Worm (Caenorhabditis elegans): ENCODE measurements around the gene F19H6.5.

DNA sequence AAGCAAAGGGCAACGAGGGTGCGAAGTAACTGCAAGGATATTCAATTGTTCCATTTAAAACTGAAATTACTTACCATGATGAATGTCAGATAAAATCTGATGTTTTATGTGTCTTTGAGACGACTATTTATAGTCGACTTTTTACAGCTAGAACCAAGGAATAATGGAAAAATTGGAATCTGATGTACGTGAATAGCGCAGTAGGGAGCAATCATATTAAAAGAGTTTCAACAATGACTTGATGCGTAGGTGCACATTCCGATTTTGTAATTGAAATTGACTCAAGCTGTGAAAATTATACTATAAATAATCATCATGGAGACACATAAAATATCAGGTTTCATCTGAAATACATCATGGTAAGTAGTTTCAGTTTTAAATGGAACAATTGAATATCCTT lies 21.4 kb downstream of the F19H6.5 start, which contains the start of the genes nspc-9 and nspc-10:
- TF ChIP-seq ama-1 (optimal IDR thresholded peaks at IDR 0.05) = no peak
- TF ChIP-seq flt-1 (GFP tag; IDR thresholded peaks at IDR 0.05) = no peak
